Worm (Caenorhabditis elegans) whole organism, midembryonic: ENCODE measurements around the gene F22E5.11.

Source experiments
- cog-1 ChIP-seq: sonication (generic microtip); optimal IDR thresholded peaks from 2 replicates; lab custom pipeline; 2016; ENCODE audit warnings: missing genetic modification characterization, missing compliant biosample characterization
- flt-1 ChIP-seq: fragments of 200-800 bp; sonication (Bioruptor generic); IDR thresholded peaks from 2 replicates; pipeline ENCODE4 v1.3.6; 2022; ENCODE audit warnings: missing genetic modification characterization, missing compliant biosample characterization
- klf-2 ChIP-seq: fragments of 200-800 bp; sonication (Bioruptor generic); conservative IDR thresholded peaks from 2 replicates; pipeline ENCODE4 v1.3.6; 2022; ENCODE audit warnings: missing genetic modification reagents, missing genetic modification characterization, missing compliant biosample characterization
- med-1 ChIP-seq: sonication (generic microtip); optimal IDR thresholded peaks from 2 replicates; lab custom pipeline; 2017; ENCODE audit warnings: missing genetic modification characterization, mild to moderate bottlenecking, missing compliant biosample characterization, antibody characterized with exemption, missing genetic modification reagents; ENCODE audit not compliant: insufficient read depth
- ref-1 ChIP-seq: fragments of 200-800 bp; sonication (Bioruptor generic); conservative IDR thresholded peaks from 2 replicates; pipeline ENCODE4 v1.3.6; 2022; ENCODE audit warnings: missing genetic modification reagents, missing genetic modification characterization, missing compliant biosample characterization
- tab-1 ChIP-seq: fragments of 200-800 bp; sonication (Bioruptor generic); IDR thresholded peaks from 2 replicates; pipeline ENCODE4 v1.3.6; 2022; ENCODE audit warnings: missing genetic modification characterization, missing compliant biosample characterization
- ztf-23 ChIP-seq: fragments of 200-800 bp; sonication (Bioruptor generic); IDR thresholded peaks from 2 replicates; pipeline ENCODE4 v1.3.6; 2022; ENCODE audit warnings: missing genetic modification reagents, missing genetic modification characterization, missing compliant biosample characterization
- ztf-29 ChIP-seq: fragments of 200-800 bp; sonication (Bioruptor generic); IDR thresholded peaks from 2 replicates; pipeline ENCODE4 v1.3.6; 2022; ENCODE audit warnings: missing genetic modification reagents, missing genetic modification characterization, missing compliant biosample characterization

- no peak for TF ChIP-seq ztf-23
- TF ChIP-seq cog-1 (tag; lab: Kevin White, UChicago) = no peak
- no peak for TF ChIP-seq ref-1
- no peak for TF ChIP-seq med-1 (GFP tag; lab: Kevin White, UChicago)
- TF ChIP-seq klf-2 (GFP tag; lab: Robert Waterston, UW) = no peak
- no peak for TF ChIP-seq flt-1 (GFP tag; lab: Robert Waterston, UW)
- no peak for TF ChIP-seq ztf-29 (GFP tag; lab: Robert Waterston, UW)
- no peak for TF ChIP-seq tab-1
Observed at ce11 chrII:2681118-2681517, 36.7 kb upstream of the F22E5.11 start, which contains the start of gene F34D6.1.
